Fruit fly (Drosophila melanogaster) whole organism, embryonic: Measurements from ENCODE around the gene MED15.

Source experiments
- C15 ChIP-seq: fragments of 200-800 bp; sonication (Bioruptor generic); IDR thresholded peaks from 3 replicates; pipeline ENCODE4 v1.3.6; 2022; ENCODE audit warnings: missing biosample characterization, missing genetic modification characterization
- CG11398 ChIP-seq: fragments of 200-800 bp; sonication (Bioruptor generic); optimal IDR thresholded peaks from 2 replicates; lab custom pipeline; 2016; ENCODE audit warnings: missing biosample characterization, missing genetic modification characterization
- CG13894 ChIP-seq: fragments of 200-800 bp; sonication (Bioruptor generic); optimal IDR thresholded peaks from 3 replicates; lab custom pipeline; 2018; ENCODE audit warnings: missing biosample characterization, mild to moderate bottlenecking, missing genetic modification characterization, moderate library complexity
- CG14441 ChIP-seq: fragments of 200-800 bp; sonication (Bioruptor generic); IDR thresholded peaks from 2 replicates; pipeline ENCODE4 v1.3.6; 2022; ENCODE audit warnings: missing biosample characterization, missing genetic modification characterization
- CG14710 ChIP-seq: fragments of 200-800 bp; sonication (Bioruptor generic); optimal IDR thresholded peaks from 3 replicates; lab custom pipeline; 2019; ENCODE audit warnings: missing biosample characterization, mild to moderate bottlenecking, missing genetic modification characterization, moderate library complexity
- CG14860 ChIP-seq: fragments of 200-800 bp; sonication (Bioruptor generic); IDR thresholded peaks from 3 replicates; pipeline ENCODE4 v1.3.6; 2022; ENCODE audit warnings: missing biosample characterization, missing genetic modification characterization; ENCODE audit not compliant: partially characterized antibody
- CG1603 ChIP-seq: fragments of 200-800 bp; sonication (Bioruptor generic); optimal IDR thresholded peaks from 2 replicates; lab custom pipeline; 2019; ENCODE audit warnings: missing biosample characterization, mild to moderate bottlenecking, missing genetic modification characterization, moderate library complexity
- CG30403 ChIP-seq: fragments of 200-800 bp; sonication (Bioruptor generic); optimal IDR thresholded peaks from 3 replicates; lab custom pipeline; 2016; ENCODE audit warnings: missing biosample characterization, missing genetic modification characterization
- CG3065 ChIP-seq: fragments of 200-800 bp; sonication (Bioruptor generic); optimal IDR thresholded peaks from 2 replicates; lab custom pipeline; 2016; ENCODE audit warnings: missing biosample characterization, missing genetic modification characterization
- CG32767 ChIP-seq: fragments of 200-800 bp; sonication (Bioruptor generic); IDR thresholded peaks from 2 replicates; pipeline ENCODE4 v1.3.6; 2022; ENCODE audit warnings: missing biosample characterization, missing genetic modification characterization
- CG34376 ChIP-seq: fragments of 200-800 bp; sonication (Bioruptor generic); optimal IDR thresholded peaks from 2 replicates; lab custom pipeline; 2018; ENCODE audit warnings: missing biosample characterization, mild to moderate bottlenecking, missing genetic modification characterization
- CG3726 ChIP-seq: fragments of 200-800 bp; sonication (Bioruptor generic); IDR thresholded peaks from 3 replicates; pipeline ENCODE4, ENCODE4 v1.3.6; 2022; ENCODE audit warnings: missing biosample characterization, missing genetic modification characterization
- CG4360 ChIP-seq: fragments of 200-800 bp; sonication (Bioruptor generic); IDR thresholded peaks from 2 replicates; pipeline ENCODE4 v1.3.6; 2022; ENCODE audit warnings: missing biosample characterization, missing genetic modification characterization
- CG4707 ChIP-seq: fragments of 200-800 bp; sonication (Bioruptor generic); optimal IDR thresholded peaks from 2 replicates; lab custom pipeline; 2018; ENCODE audit warnings: missing biosample characterization, mild to moderate bottlenecking, missing genetic modification characterization, moderate library complexity
- CG4730 ChIP-seq: fragments of 200-800 bp; sonication (Bioruptor generic); IDR thresholded peaks from 2 replicates; pipeline ENCODE4 v1.3.6; 2022; ENCODE audit warnings: missing biosample characterization, missing genetic modification characterization
- CG5245 ChIP-seq: fragments of 200-800 bp; sonication (Bioruptor generic); optimal IDR thresholded peaks from 3 replicates; lab custom pipeline; 2016; ENCODE audit warnings: missing biosample characterization, missing genetic modification characterization
- CG5953 ChIP-seq: fragments of 200-800 bp; sonication (Bioruptor generic); IDR thresholded peaks from 2 replicates; pipeline ENCODE4 v1.3.6; 2022; ENCODE audit warnings: missing biosample characterization, missing genetic modification characterization
- CG6654 ChIP-seq: fragments of 200-800 bp; sonication (Bioruptor generic); optimal IDR thresholded peaks from 2 replicates; lab custom pipeline; 2017; ENCODE audit warnings: missing biosample characterization, mild to moderate bottlenecking, missing genetic modification characterization
- CG8944 ChIP-seq: fragments of 200-800 bp; sonication (Bioruptor generic); optimal IDR thresholded peaks from 3 replicates; lab custom pipeline; 2016; ENCODE audit warnings: missing biosample characterization, missing genetic modification characterization
- CG9215 ChIP-seq: fragments of 200-800 bp; sonication (Bioruptor generic); IDR thresholded peaks from 2 replicates; pipeline ENCODE4 v1.3.6; 2022; ENCODE audit warnings: missing biosample characterization, missing genetic modification characterization
- CG9797 ChIP-seq: fragments of 200-800 bp; sonication (Bioruptor generic); optimal IDR thresholded peaks from 3 replicates; lab custom pipeline; 2018; ENCODE audit warnings: missing biosample characterization, mild to moderate bottlenecking, missing genetic modification characterization
- Dek ChIP-seq: fragments of 200-800 bp; sonication (Bioruptor generic); optimal IDR thresholded peaks from 3 replicates; lab custom pipeline; 2019; ENCODE audit warnings: missing biosample characterization, mild to moderate bottlenecking, missing genetic modification characterization, moderate library complexity
- Dip2 ChIP-seq: fragments of 200-800 bp; sonication (Bioruptor generic); IDR thresholded peaks from 2 replicates; pipeline ENCODE4 v1.3.6; 2022; ENCODE audit warnings: missing biosample characterization, missing genetic modification characterization
- Dll ChIP-seq: fragments of 200-800 bp; sonication (Bioruptor generic); IDR thresholded peaks from 4 replicates; pipeline ENCODE4 v1.3.6; 2022; ENCODE audit warnings: missing biosample characterization, missing genetic modification characterization; ENCODE audit not compliant: partially characterized antibody
- E2f1 ChIP-seq: fragments of 200-800 bp; sonication (Bioruptor generic); IDR thresholded peaks from 2 replicates; pipeline ENCODE4 v1.3.6; 2022; ENCODE audit warnings: missing biosample characterization, missing genetic modification characterization
- HLH54F ChIP-seq: fragments of 200-800 bp; sonication (Bioruptor generic); optimal IDR thresholded peaks from 3 replicates; lab custom pipeline; 2016; ENCODE audit warnings: missing biosample characterization, missing genetic modification characterization
- HmgZ ChIP-seq: fragments of 200-800 bp; sonication (Bioruptor generic); optimal IDR thresholded peaks from 2 replicates; lab custom pipeline; 2018; ENCODE audit warnings: missing biosample characterization, mild to moderate bottlenecking, missing genetic modification characterization
- Lim3 ChIP-seq: fragments of 200-800 bp; sonication (Bioruptor generic); IDR thresholded peaks from 2 replicates; pipeline ENCODE4 v1.3.6; 2022; ENCODE audit warnings: missing biosample characterization, missing genetic modification characterization
- MESR4 ChIP-seq: fragments of 200-800 bp; sonication (Bioruptor generic); optimal IDR thresholded peaks from 2 replicates; lab custom pipeline; 2018; ENCODE audit warnings: missing biosample characterization, mild to moderate bottlenecking, missing genetic modification characterization, moderate library complexity
- Max ChIP-seq: fragments of 200-800 bp; sonication (Bioruptor generic); optimal IDR thresholded peaks from 2 replicates; lab custom pipeline; 2016; ENCODE audit warnings: missing biosample characterization, mild to moderate bottlenecking, missing genetic modification characterization
- NC2α ChIP-seq: fragments of 200-800 bp; sonication (Bioruptor generic); optimal IDR thresholded peaks from 2 replicates; lab custom pipeline; 2016; ENCODE audit warnings: missing biosample characterization, missing genetic modification characterization
- Ravus ChIP-seq: fragments of 200-800 bp; sonication (Bioruptor generic); IDR thresholded peaks from 2 replicates; pipeline ENCODE4 v1.3.6; 2022; ENCODE audit warnings: missing biosample characterization, missing genetic modification characterization
- Usf ChIP-seq: fragments of 200-800 bp; sonication (Bioruptor generic); optimal IDR thresholded peaks from 2 replicates; lab custom pipeline; 2017; ENCODE audit warnings: missing genotype, missing biosample characterization, missing genetic modification characterization
- ac ChIP-seq: fragments of 200-800 bp; sonication (Bioruptor generic); optimal IDR thresholded peaks from 3 replicates; lab custom pipeline; 2017; ENCODE audit warnings: missing biosample characterization, mild to moderate bottlenecking, missing genetic modification characterization
- bab2 ChIP-seq: fragments of 200-800 bp; sonication (Bioruptor generic); optimal IDR thresholded peaks from 2 replicates; lab custom pipeline; 2016; ENCODE audit warnings: missing biosample characterization, missing genetic modification characterization
- bcd ChIP-seq: fragments of 200-800 bp; sonication (Bioruptor generic); optimal IDR thresholded peaks from 2 replicates; lab custom pipeline; 2017; ENCODE audit warnings: missing biosample characterization, mild to moderate bottlenecking, missing genetic modification characterization
- dan ChIP-seq: fragments of 200-800 bp; sonication (Bioruptor generic); IDR thresholded peaks from 2 replicates; pipeline ENCODE4 v1.3.6; 2022; ENCODE audit warnings: missing biosample characterization, missing genetic modification characterization
- dmrt99B ChIP-seq: fragments of 200-800 bp; sonication (Bioruptor generic); optimal IDR thresholded peaks from 2 replicates; lab custom pipeline; 2018; ENCODE audit warnings: missing biosample characterization, mild to moderate bottlenecking, missing genetic modification characterization, moderate library complexity
- fd64A ChIP-seq: fragments of 200-800 bp; sonication (Bioruptor generic); optimal IDR thresholded peaks from 3 replicates; lab custom pipeline; 2018; ENCODE audit warnings: missing biosample characterization, mild to moderate bottlenecking, missing genetic modification characterization
- fd96Cb ChIP-seq: fragments of 200-800 bp; sonication (Bioruptor generic); optimal IDR thresholded peaks from 2 replicates; lab custom pipeline; 2018; ENCODE audit warnings: missing biosample characterization, mild to moderate bottlenecking, missing genetic modification characterization, moderate library complexity
- jing ChIP-seq: fragments of 200-800 bp; sonication (Bioruptor generic); optimal IDR thresholded peaks from 2 replicates; lab custom pipeline; 2018; ENCODE audit warnings: missing biosample characterization, mild to moderate bottlenecking, missing genetic modification characterization
- kah ChIP-seq: fragments of 200-800 bp; sonication (Bioruptor generic); optimal IDR thresholded peaks from 2 replicates; lab custom pipeline; 2018; ENCODE audit warnings: missing biosample characterization, mild to moderate bottlenecking, missing genetic modification characterization
- lbe ChIP-seq: fragments of 200-800 bp; sonication (Bioruptor generic); optimal IDR thresholded peaks from 2 replicates; lab custom pipeline; 2016; ENCODE audit warnings: missing biosample characterization, mild to moderate bottlenecking, missing genetic modification characterization
- mam ChIP-seq: fragments of 200-800 bp; sonication (Bioruptor generic); optimal IDR thresholded peaks from 3 replicates; lab custom pipeline; 2016; ENCODE audit warnings: missing biosample characterization, missing genetic modification characterization
- org-1 ChIP-seq: fragments of 200-800 bp; sonication (Bioruptor generic); optimal IDR thresholded peaks from 2 replicates; lab custom pipeline; 2017; ENCODE audit warnings: missing biosample characterization, missing genetic modification characterization
- p53 ChIP-seq: fragments of 200-800 bp; sonication (Bioruptor generic); optimal IDR thresholded peaks from 2 replicates; lab custom pipeline; 2016; ENCODE audit warnings: missing biosample characterization, missing genetic modification characterization
- rib ChIP-seq: fragments of 200-800 bp; sonication (Bioruptor generic); IDR thresholded peaks from 2 replicates; pipeline ENCODE4 v1.3.6; 2022; ENCODE audit warnings: missing biosample characterization, missing genetic modification characterization
- trh ChIP-seq: fragments of 200-800 bp; sonication (Bioruptor generic); optimal IDR thresholded peaks from 2 replicates; lab custom pipeline; 2016; ENCODE audit warnings: missing biosample characterization, missing genetic modification characterization
- tx ChIP-seq: fragments of 200-800 bp; sonication (Bioruptor generic); optimal IDR thresholded peaks from 2 replicates; lab custom pipeline; 2016; ENCODE audit warnings: missing biosample characterization, missing genetic modification characterization
- vfl ChIP-seq: fragments of 200-800 bp; sonication (Bioruptor generic); optimal IDR thresholded peaks from 2 replicates; lab custom pipeline; 2016; ENCODE audit warnings: missing biosample characterization, missing genetic modification characterization
- zfh2 ChIP-seq: fragments of 200-800 bp; sonication (Bioruptor generic); optimal IDR thresholded peaks from 2 replicates; lab custom pipeline; 2016; ENCODE audit warnings: missing biosample characterization, missing genetic modification characterization

MED15 gene

DNA sequence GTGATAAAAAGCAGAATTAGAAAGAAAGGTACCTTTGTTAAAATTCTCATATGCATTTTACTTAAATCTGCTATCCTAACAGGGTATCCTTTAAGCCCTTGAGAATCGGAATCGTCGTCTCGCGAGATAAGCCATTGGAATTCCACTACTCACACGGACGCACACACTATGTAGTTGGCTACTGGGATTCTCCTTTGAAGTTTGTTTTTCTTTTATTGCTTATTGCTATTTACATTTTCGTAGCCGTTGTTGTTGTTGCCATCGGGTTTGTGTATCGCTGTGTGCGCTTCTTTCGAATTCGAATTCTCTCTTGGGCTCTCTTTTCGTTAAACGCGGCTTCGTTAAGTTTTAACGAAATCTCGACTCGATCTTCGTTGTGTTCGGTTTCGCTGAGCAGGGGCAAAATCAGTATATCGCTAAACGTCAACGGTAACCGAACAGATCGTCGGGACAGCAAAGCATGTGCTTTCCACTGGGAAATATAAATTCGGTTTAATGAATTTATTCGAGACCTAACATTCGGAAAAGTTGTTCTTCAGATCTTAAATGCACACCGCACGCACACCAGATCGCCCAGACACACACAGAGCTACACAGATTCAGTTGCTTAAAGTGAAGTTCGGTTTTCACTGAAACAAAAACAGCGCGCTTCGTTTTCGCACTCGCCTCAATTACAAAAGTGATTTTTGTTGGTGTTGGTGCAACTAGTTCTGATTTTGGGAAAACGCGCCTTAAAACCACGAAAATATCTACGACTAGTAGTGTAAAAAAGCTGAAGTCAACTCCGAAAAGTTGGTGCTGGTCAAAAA is 41.8 kb upstream of the MED15 start, which contains the start of gene ex (continued):
- TF ChIP-seq C15 (GFP tag; lab: Robert Waterston, UW): no peak
- TF ChIP-seq jing (GFP tag; lab: Kevin White, UChicago): no peak
- peak; percentile 83 for TF ChIP-seq fd64A (GFP tag; lab: Kevin White, UChicago)
- TF ChIP-seq tx (GFP tag; lab: Kevin White, UChicago): no peak
- peak; percentile 65 for TF ChIP-seq HmgZ (tag; lab: Kevin White, UChicago)
- TF ChIP-seq CG4730 (GFP tag; lab: Robert Waterston, UW): no peak
- no peak for TF ChIP-seq Max (GFP tag; lab: Kevin White, UChicago)
- TF ChIP-seq Dll: no peak
- peak; percentile 44 for TF ChIP-seq Dek
- no peak for TF ChIP-seq zfh2 (GFP tag; lab: Kevin White, UChicago)
- TF ChIP-seq Dip2 (GFP tag; lab: Robert Waterston, UW): no peak
- TF ChIP-seq bcd: peak; percentile 41
- TF ChIP-seq bab2 (GFP tag; lab: Kevin White, UChicago): peak; percentile 57
- TF ChIP-seq CG32767 (GFP tag; lab: Robert Waterston, UW): peak; percentile 45; the same call in 1 of the 2 replicates
- peak; percentile 31 for TF ChIP-seq org-1 (GFP tag; lab: Kevin White, UChicago)
- peak; percentile 80 for TF ChIP-seq CG4707 (GFP tag; lab: Kevin White, UChicago)
- TF ChIP-seq CG30403: no peak
- peak; percentile 40 for TF ChIP-seq ac (GFP tag; lab: Kevin White, UChicago)
- no peak for TF ChIP-seq Usf (GFP tag; lab: Kevin White, UChicago)
- no peak for TF ChIP-seq CG3065 (GFP tag; lab: Kevin White, UChicago)
- TF ChIP-seq dmrt99B (tag; lab: Kevin White, UChicago): peak; percentile 33
- peak; percentile 34 for TF ChIP-seq p53 (GFP tag; lab: Kevin White, UChicago)
- no peak for TF ChIP-seq vfl (GFP tag; lab: Kevin White, UChicago)
- TF ChIP-seq CG3726 (GFP tag; lab: Robert Waterston, UW): no peak
- no peak for TF ChIP-seq Ravus (GFP tag; lab: Robert Waterston, UW)
- TF ChIP-seq CG5245 (GFP tag; lab: Kevin White, UChicago): no peak
- TF ChIP-seq CG14860 (GFP tag; lab: Robert Waterston, UW): no peak
- TF ChIP-seq CG8944 (GFP tag; lab: Kevin White, UChicago): no peak
- no peak for TF ChIP-seq MESR4 (GFP tag; lab: Kevin White, UChicago)
- peak; percentile 22 for TF ChIP-seq CG1603 (tag; lab: Kevin White, UChicago)
- no peak for TF ChIP-seq CG6654 (GFP tag; lab: Kevin White, UChicago)
- no peak for TF ChIP-seq fd96Cb (tag; lab: Kevin White, UChicago)
- TF ChIP-seq lbe (GFP tag; lab: Kevin White, UChicago): peak; percentile 66
- peak; percentile 73 for TF ChIP-seq CG13894 (tag; lab: Kevin White, UChicago)
- peak; percentile 74 for TF ChIP-seq CG11398
- TF ChIP-seq HLH54F (GFP tag; lab: Kevin White, UChicago): no peak
- TF ChIP-seq CG5953: no peak
- TF ChIP-seq CG14710 (tag; lab: Kevin White, UChicago): peak; percentile 48
- no peak for TF ChIP-seq mam
- TF ChIP-seq rib (GFP tag; lab: Robert Waterston, UW): peak; percentile 66
- peak; percentile 98 for TF ChIP-seq CG4360 (GFP tag; lab: Robert Waterston, UW)
- TF ChIP-seq trh (GFP tag; lab: Kevin White, UChicago): no peak
- TF ChIP-seq CG9215 (GFP tag; lab: Robert Waterston, UW): no peak
- no peak for TF ChIP-seq Lim3 (GFP tag; lab: Robert Waterston, UW)
- TF ChIP-seq CG14441 (GFP tag; lab: Robert Waterston, UW): no peak
- TF ChIP-seq E2f1 (GFP tag; lab: Robert Waterston, UW): peak; percentile 19; the same call in 1 of the 2 replicates
- no peak for TF ChIP-seq NC2α
- TF ChIP-seq kah: peak; percentile 60
- TF ChIP-seq CG34376 (GFP tag; lab: Kevin White, UChicago): peak; percentile 76
- no peak for TF ChIP-seq CG9797 (GFP tag; lab: Kevin White, UChicago)
- TF ChIP-seq dan (GFP tag; lab: Robert Waterston, UW): no peak
